Worm (Caenorhabditis elegans) whole organism, L2 larva: ENCODE measurements around the gene nep-22.

ENCODE experiments used
- ama-1 ChIP-seq: fragments of 150-350 bp; optimal IDR thresholded peaks from 2 replicates; lab custom pipeline; 2018; ENCODE audit warnings: inconsistent platforms
- ceh-82 ChIP-seq: fragments of 150-350 bp; optimal IDR thresholded peaks from 2 replicates; lab custom pipeline; 2014; ENCODE audit warnings: missing biosample characterization, missing genetic modification characterization
- elt-3 ChIP-seq: sonication (generic microtip); optimal IDR thresholded peaks from 2 replicates; lab custom pipeline; 2017; ENCODE audit warnings: missing biosample characterization, missing genetic modification characterization
- fos-1 ChIP-seq: fragments of 150-350 bp; optimal IDR thresholded peaks from 2 replicates; lab custom pipeline; 2014; ENCODE audit warnings: missing biosample characterization, missing genetic modification characterization

- TF ChIP-seq ama-1 (lab: Kevin White, UChicago) (no peak), elt-3 (tag; lab: Kevin White, UChicago) (no peak), ceh-82 (tag; lab: Kevin White, UChicago) (no peak), fos-1 (tag; lab: Kevin White, UChicago) (peak; percentile 15)
These were observed 51.5 kb downstream of the nep-22 start for ce11 chrX:9085864-9086263.
